Fruit fly (Drosophila melanogaster): ENCODE measurements around the gene IntS12.

IntS12 gene

DNA sequence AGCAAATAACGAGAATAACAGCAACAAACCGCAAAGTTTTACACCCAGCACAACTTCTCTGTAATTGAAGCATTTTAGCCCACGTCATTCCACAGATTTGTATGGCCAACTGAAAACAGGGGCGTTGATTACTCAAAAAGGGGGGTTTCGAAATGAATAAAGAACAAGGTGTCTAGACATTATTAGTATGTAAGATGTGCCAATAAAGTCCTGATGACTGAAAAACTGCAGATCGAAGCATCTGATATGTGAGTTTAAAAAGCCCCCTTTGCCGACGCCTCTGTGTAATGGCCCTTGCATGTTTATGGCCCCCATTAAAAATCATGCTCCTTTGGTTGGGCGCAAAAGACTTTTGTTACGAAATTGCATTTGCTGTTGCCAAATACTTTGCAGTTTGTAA is 42.1 kb upstream of the IntS12 start (continued):
- TF ChIP-seq Sox102F (GFP tag; optimal IDR thresholded peaks at IDR 0.05) (peak; percentile 78), salr (GFP tag; optimal IDR thresholded peaks at IDR 0.05) (peak; percentile 47 to 52), Smox (GFP tag; optimal IDR thresholded peaks at IDR 0.05) (peak; percentile 78), CG32006 (GFP tag; optimal IDR thresholded peaks at IDR 0.05) (peak; percentile 67), CG6854 (GFP tag; optimal IDR thresholded peaks at IDR 0.05) (peak; percentile 19), Blimp-1 (GFP tag; optimal IDR thresholded peaks at IDR 0.05) (peak; percentile 42), CG6163 (GFP tag; IDR thresholded peaks at IDR 0.05) (peak; percentile 88), pdm3 (GFP tag; optimal IDR thresholded peaks at IDR 0.05) (peak; percentile 80), CG3032 (tag; optimal IDR thresholded peaks at IDR 0.05) (peak; percentile 69), Ets21C (GFP tag; optimal IDR thresholded peaks at IDR 0.05) (peak; percentile 78), CG6276 (GFP tag; optimal IDR thresholded peaks at IDR 0.05) (peak; percentile 50), CG8119 (GFP tag; IDR thresholded peaks at IDR 0.05) (peak; percentile 53; the same call in 1 of the 3 replicates)

DNA sequence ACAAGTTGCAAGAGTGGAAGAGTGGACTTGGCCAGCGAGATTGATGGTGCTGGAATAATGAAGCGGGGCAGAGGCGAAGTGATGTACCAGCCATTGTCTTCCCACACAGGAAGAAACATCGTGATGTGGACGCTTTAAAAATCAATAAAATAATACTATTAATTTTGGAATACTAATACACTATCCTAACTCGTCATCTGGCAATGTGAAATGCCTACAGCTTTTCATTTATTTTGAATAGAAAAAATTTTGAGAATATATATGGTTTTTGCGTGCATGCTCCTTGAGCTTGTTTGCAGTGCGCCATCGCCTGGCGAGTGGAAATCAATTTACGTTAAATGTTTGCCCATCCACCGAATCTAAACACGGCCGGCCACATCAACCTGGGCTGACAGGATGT is 31.3 kb upstream of the IntS12 start:
- peak; percentile 63 for TF ChIP-seq CG3032 (tag; optimal IDR thresholded peaks at IDR 0.05)
- peak; percentile 14 for TF ChIP-seq CG34406 (GFP tag; optimal IDR thresholded peaks at IDR 0.05)
- peak; percentile 34 for TF ChIP-seq dsx (GFP tag; optimal IDR thresholded peaks at IDR 0.05; ENCODE audit: poor library complexity, severe bottlenecking)
- peak; percentile 52 for TF ChIP-seq CG4318 (GFP tag; optimal IDR thresholded peaks at IDR 0.05)
- TF ChIP-seq CG31627 (GFP tag; optimal IDR thresholded peaks at IDR 0.05): no peak
- no peak for TF ChIP-seq Hr39 (GFP tag; optimal IDR thresholded peaks at IDR 0.05)
- peak; percentile 22 for TF ChIP-seq CG6276 (GFP tag; optimal IDR thresholded peaks at IDR 0.05)
- peak; percentile 15 for TF ChIP-seq Met (GFP tag; optimal IDR thresholded peaks at IDR 0.05)
- peak in 1 of 2 experiments; percentile 47 for TF ChIP-seq salr (GFP tag; optimal IDR thresholded peaks at IDR 0.05)
- TF ChIP-seq vri (GFP tag; optimal IDR thresholded peaks at IDR 0.05): no peak
- TF ChIP-seq OdsH (GFP tag; optimal IDR thresholded peaks at IDR 0.05): peak; percentile 60
- TF ChIP-seq CG10631 (GFP tag; optimal IDR thresholded peaks at IDR 0.05): peak; percentile 79
- peak; percentile 64 for TF ChIP-seq spab (GFP tag; optimal IDR thresholded peaks at IDR 0.05)
- TF ChIP-seq fd59A (GFP tag; optimal IDR thresholded peaks at IDR 0.05): peak; percentile 67
- TF ChIP-seq CG8632 (GFP tag; optimal IDR thresholded peaks at IDR 0.05): peak; percentile 29
- peak; percentile 78 for TF ChIP-seq Ets96B (tag; optimal IDR thresholded peaks at IDR 0.05)
- peak; percentile 3 for TF ChIP-seq topi (GFP tag; optimal IDR thresholded peaks at IDR 0.05)
- no peak for TF ChIP-seq esn (GFP tag; optimal IDR thresholded peaks at IDR 0.05)
- peak; percentile 36 for TF ChIP-seq dac (GFP tag; optimal IDR thresholded peaks at IDR 0.05)
- TF ChIP-seq Sox14 (GFP tag; optimal IDR thresholded peaks at IDR 0.05): peak; percentile 57
- TF ChIP-seq CG10669 (GFP tag; optimal IDR thresholded peaks at IDR 0.05): peak; percentile 65
- TF ChIP-seq Gug (GFP tag; IDR thresholded peaks at IDR 0.05): peak; percentile 34; the same call in 1 of the 2 replicates
- peak; percentile 68 for TF ChIP-seq CG3919 (GFP tag; optimal IDR thresholded peaks at IDR 0.05)
- TF ChIP-seq CG9139 (GFP tag; optimal IDR thresholded peaks at IDR 0.05): peak; percentile 18
- no peak for TF ChIP-seq Blimp-1 (GFP tag; optimal IDR thresholded peaks at IDR 0.05)
- peak; percentile 68 for TF ChIP-seq CG8119 (GFP tag; IDR thresholded peaks at IDR 0.05)
- no peak for TF ChIP-seq Smox (GFP tag; optimal IDR thresholded peaks at IDR 0.05)
- TF ChIP-seq ss (GFP tag; optimal IDR thresholded peaks at IDR 0.05): peak in 1 of 2 experiments; percentile 32
- TF ChIP-seq Lpt (GFP tag; optimal IDR thresholded peaks at IDR 0.05): peak; percentile 37
- peak; percentile 62 for TF ChIP-seq pdm3 (GFP tag; optimal IDR thresholded peaks at IDR 0.05)
- TF ChIP-seq CG6792 (GFP tag; optimal IDR thresholded peaks at IDR 0.05): peak; percentile 35
- TF ChIP-seq fd85E (GFP tag; optimal IDR thresholded peaks at IDR 0.05): no peak
- no peak for TF ChIP-seq Hr4 (GFP tag; optimal IDR thresholded peaks at IDR 0.05)
- peak; percentile 59 for TF ChIP-seq achi (GFP tag; optimal IDR thresholded peaks at IDR 0.05)
- TF ChIP-seq CG8319 (GFP tag; optimal IDR thresholded peaks at IDR 0.05): peak; percentile 7
- peak; percentile 87 for TF ChIP-seq Eip78C (GFP tag)
- peak; percentile 54 for TF ChIP-seq Eip75B (GFP tag; optimal IDR thresholded peaks at IDR 0.05)
- peak; percentile 7 for TF ChIP-seq CG11762 (GFP tag; optimal IDR thresholded peaks at IDR 0.05; ENCODE audit: insufficient read depth)
- no peak for TF ChIP-seq lz (GFP tag; optimal IDR thresholded peaks at IDR 0.05)
- peak; percentile 39 for TF ChIP-seq net (GFP tag; optimal IDR thresholded peaks at IDR 0.05)
- TF ChIP-seq acj6 (GFP tag; optimal IDR thresholded peaks at IDR 0.05): peak; percentile 67
- no peak for TF ChIP-seq cyc (GFP tag; optimal IDR thresholded peaks at IDR 0.05)
- TF ChIP-seq CG15336 (GFP tag; IDR thresholded peaks at IDR 0.05): peak; percentile 74
- peak; percentile 79 for TF ChIP-seq CG32006 (GFP tag; optimal IDR thresholded peaks at IDR 0.05)
- peak; percentile 44 for TF ChIP-seq CG1621 (tag; optimal IDR thresholded peaks at IDR 0.05)

Measured in whole organism, prepupa.